Fruit fly (Drosophila melanogaster) whole organism, embryonic: ENCODE results near the gene CG43678.

Source experiments
- Bgb ChIP-seq: fragments of 200-800 bp; sonication (Bioruptor generic); IDR thresholded peaks from 2 replicates; pipeline ENCODE4 v1.3.6; 2022; ENCODE audit warnings: missing biosample characterization, missing genetic modification characterization; ENCODE audit not compliant: partially characterized antibody
- CG10274 ChIP-seq: fragments of 200-800 bp; sonication (Bioruptor generic); optimal IDR thresholded peaks from 3 replicates; lab custom pipeline; 2017; ENCODE audit warnings: missing biosample characterization, mild to moderate bottlenecking, missing genetic modification characterization
- CG10565 ChIP-seq: fragments of 200-800 bp; sonication (Bioruptor generic); optimal IDR thresholded peaks from 3 replicates; lab custom pipeline; 2016; ENCODE audit warnings: missing biosample characterization, mild to moderate bottlenecking, missing genetic modification characterization
- CG12104 ChIP-seq: fragments of 200-800 bp; sonication (Bioruptor generic); optimal IDR thresholded peaks from 3 replicates; lab custom pipeline; 2016; ENCODE audit warnings: missing biosample characterization, missing genetic modification characterization
- CG13424 ChIP-seq: fragments of 200-800 bp; sonication (Bioruptor generic); optimal IDR thresholded peaks from 2 replicates; lab custom pipeline; 2019; ENCODE audit warnings: missing biosample characterization, mild to moderate bottlenecking, missing genetic modification characterization, moderate library complexity
- CG14965 ChIP-seq: fragments of 200-800 bp; sonication (Bioruptor generic); optimal IDR thresholded peaks from 2 replicates; lab custom pipeline; 2016; ENCODE audit warnings: missing biosample characterization, missing genetic modification characterization, borderline replicate concordance
- CG15269 ChIP-seq: fragments of 200-800 bp; sonication (Bioruptor generic); optimal IDR thresholded peaks from 2 replicates; lab custom pipeline; 2018; ENCODE audit warnings: missing biosample characterization, mild to moderate bottlenecking, missing genetic modification characterization, moderate library complexity
- CG15696 ChIP-seq: fragments of 200-800 bp; sonication (Bioruptor generic); optimal IDR thresholded peaks from 2 replicates; lab custom pipeline; 2019; ENCODE audit warnings: missing biosample characterization, mild to moderate bottlenecking, missing genetic modification characterization, moderate library complexity
- CG1603 ChIP-seq: fragments of 200-800 bp; sonication (Bioruptor generic); optimal IDR thresholded peaks from 2 replicates; lab custom pipeline; 2019; ENCODE audit warnings: missing biosample characterization, mild to moderate bottlenecking, missing genetic modification characterization, moderate library complexity
- CG17186 ChIP-seq: fragments of 200-800 bp; sonication (Bioruptor generic); optimal IDR thresholded peaks from 3 replicates; lab custom pipeline; 2017; ENCODE audit warnings: missing biosample characterization, missing genetic modification reagents, missing genetic modification characterization
- CG17568 ChIP-seq: fragments of 200-800 bp; sonication (Bioruptor generic); optimal IDR thresholded peaks from 2 replicates; lab custom pipeline; 2018; ENCODE audit warnings: missing biosample characterization, mild to moderate bottlenecking, missing genetic modification characterization, moderate library complexity
- CG18262 ChIP-seq: fragments of 200-800 bp; optimal IDR thresholded peaks from 3 replicates; lab custom pipeline; 2019; ENCODE audit warnings: missing biosample characterization, mild to moderate bottlenecking, missing genetic modification characterization, moderate library complexity
- CG2889 ChIP-seq: fragments of 200-800 bp; sonication (Bioruptor generic); IDR thresholded peaks from 3 replicates; pipeline ENCODE4 v1.3.6; 2022; ENCODE audit warnings: missing biosample characterization, missing genetic modification characterization
- CG3065 ChIP-seq: fragments of 200-800 bp; sonication (Bioruptor generic); optimal IDR thresholded peaks from 2 replicates; lab custom pipeline; 2016; ENCODE audit warnings: missing biosample characterization, missing genetic modification characterization
- CG3281 ChIP-seq: fragments of 200-800 bp; sonication (Bioruptor generic); optimal IDR thresholded peaks from 3 replicates; lab custom pipeline; 2017; ENCODE audit warnings: missing biosample characterization, mild to moderate bottlenecking, missing genetic modification characterization
- CG3407 ChIP-seq: fragments of 200-800 bp; sonication (Bioruptor generic); optimal IDR thresholded peaks from 2 replicates; lab custom pipeline; 2018; ENCODE audit warnings: missing biosample characterization, mild to moderate bottlenecking, missing genetic modification characterization
- CG6813 ChIP-seq: fragments of 200-800 bp; sonication (Bioruptor generic); optimal IDR thresholded peaks from 2 replicates; lab custom pipeline; 2017; ENCODE audit warnings: missing biosample characterization, missing genetic modification characterization, mild to moderate bottlenecking, moderate library complexity, missing genetic modification reagents
- CG6854 ChIP-seq: fragments of 200-800 bp; sonication (Bioruptor generic); optimal IDR thresholded peaks from 3 replicates; lab custom pipeline; 2017; ENCODE audit warnings: missing biosample characterization, mild to moderate bottlenecking, missing genetic modification characterization
- CG7745 ChIP-seq: fragments of 200-800 bp; sonication (Bioruptor generic); optimal IDR thresholded peaks from 2 replicates; lab custom pipeline; 2018; ENCODE audit warnings: missing biosample characterization, mild to moderate bottlenecking, missing genetic modification characterization, moderate library complexity
- CG7786 ChIP-seq: fragments of 200-800 bp; sonication (Bioruptor generic); optimal IDR thresholded peaks from 2 replicates; lab custom pipeline; 2016; ENCODE audit warnings: missing biosample characterization, missing genetic modification characterization
- CG8388 ChIP-seq: fragments of 200-800 bp; sonication (Bioruptor generic); optimal IDR thresholded peaks from 2 replicates; lab custom pipeline; 2019; ENCODE audit warnings: missing biosample characterization, mild to moderate bottlenecking, missing genetic modification characterization, moderate library complexity
- CHES-1-like ChIP-seq: fragments of 200-800 bp; sonication (Bioruptor generic); optimal IDR thresholded peaks from 2 replicates; lab custom pipeline; 2016; ENCODE audit warnings: missing biosample characterization, missing genetic modification characterization
- Dip3 ChIP-seq: fragments of 200-800 bp; sonication (Bioruptor generic); optimal IDR thresholded peaks from 3 replicates; lab custom pipeline; 2016; ENCODE audit warnings: missing biosample characterization, missing genetic modification characterization
- Doc3 ChIP-seq: fragments of 200-800 bp; sonication (Bioruptor generic); IDR thresholded peaks from 3 replicates; pipeline ENCODE4 v1.3.6; 2022; ENCODE audit warnings: missing biosample characterization, missing genetic modification characterization; ENCODE audit not compliant: partially characterized antibody
- Drgx ChIP-seq: fragments of 200-800 bp; sonication (Bioruptor generic); IDR thresholded peaks from 2 replicates; pipeline ENCODE4 v1.3.6; 2022; ENCODE audit warnings: missing biosample characterization, missing genetic modification characterization
- Fer1 ChIP-seq: fragments of 200-800 bp; sonication (Bioruptor generic); optimal IDR thresholded peaks from 2 replicates; lab custom pipeline; 2017; ENCODE audit warnings: missing biosample characterization, mild to moderate bottlenecking, missing genetic modification characterization
- MESR4 ChIP-seq: fragments of 200-800 bp; sonication (Bioruptor generic); optimal IDR thresholded peaks from 2 replicates; lab custom pipeline; 2018; ENCODE audit warnings: missing biosample characterization, mild to moderate bottlenecking, missing genetic modification characterization, moderate library complexity
- Mrtf ChIP-seq: fragments of 200-800 bp; sonication (Bioruptor generic); IDR thresholded peaks from 3 replicates; pipeline ENCODE4 v1.3.6; 2022; ENCODE audit warnings: missing biosample characterization, missing genetic modification characterization
- NC2β ChIP-seq: fragments of 200-800 bp; sonication (Bioruptor generic); optimal IDR thresholded peaks from 2 replicates; lab custom pipeline; 2016; ENCODE audit warnings: missing biosample characterization, missing genetic modification characterization
- Side ChIP-seq: fragments of 200-800 bp; sonication (Bioruptor generic); optimal IDR thresholded peaks from 2 replicates; lab custom pipeline; 2016; ENCODE audit warnings: missing biosample characterization, missing genetic modification characterization
- Sox102F ChIP-seq: fragments of 200-800 bp; sonication (Bioruptor generic); optimal IDR thresholded peaks from 2 replicates; lab custom pipeline; 2018; ENCODE audit warnings: missing biosample characterization, mild to moderate bottlenecking, missing genetic modification characterization, moderate library complexity
- Sry-β ChIP-seq: fragments of 200-800 bp; sonication (Bioruptor generic); optimal IDR thresholded peaks from 2 replicates; lab custom pipeline; 2018; ENCODE audit warnings: missing biosample characterization, mild to moderate bottlenecking, missing genetic modification characterization, moderate library complexity
- Xbp1 ChIP-seq: fragments of 200-800 bp; sonication (Bioruptor generic); optimal IDR thresholded peaks from 3 replicates; lab custom pipeline; 2016; ENCODE audit warnings: missing biosample characterization, mild to moderate bottlenecking, missing genetic modification characterization
- cas ChIP-seq: fragments of 200-800 bp; sonication (Bioruptor generic); IDR thresholded peaks from 2 replicates; pipeline ENCODE4 v1.3.6; 2022; ENCODE audit warnings: missing biosample characterization, missing genetic modification characterization
- cato ChIP-seq: fragments of 200-800 bp; sonication (Bioruptor generic); optimal IDR thresholded peaks from 2 replicates; lab custom pipeline; 2016; ENCODE audit warnings: missing biosample characterization, missing genetic modification characterization, borderline replicate concordance
- exex ChIP-seq: fragments of 200-800 bp; sonication (Bioruptor generic); optimal IDR thresholded peaks from 4 replicates; lab custom pipeline; 2018; ENCODE audit warnings: missing biosample characterization, mild to moderate bottlenecking, missing genetic modification characterization, moderate library complexity
- ftz-f1 ChIP-seq: fragments of 200-800 bp; sonication (Bioruptor generic); optimal IDR thresholded peaks from 2 replicates; lab custom pipeline; 2016; ENCODE audit warnings: missing biosample characterization, missing genetic modification characterization
- ind ChIP-seq: fragments of 200-800 bp; sonication (Bioruptor generic); optimal IDR thresholded peaks from 3 replicates; lab custom pipeline; 2016; ENCODE audit warnings: missing biosample characterization, missing genetic modification characterization
- inv ChIP-seq: fragments of 200-800 bp; sonication (Bioruptor generic); IDR thresholded peaks from 2 replicates; pipeline ENCODE4 v1.3.6; 2022; ENCODE audit warnings: missing biosample characterization, missing genetic modification characterization; ENCODE audit not compliant: partially characterized antibody
- jing ChIP-seq: fragments of 200-800 bp; sonication (Bioruptor generic); optimal IDR thresholded peaks from 2 replicates; lab custom pipeline; 2018; ENCODE audit warnings: missing biosample characterization, mild to moderate bottlenecking, missing genetic modification characterization
- lmd ChIP-seq: fragments of 200-800 bp; sonication (Bioruptor generic); IDR thresholded peaks from 2 replicates; pipeline ENCODE4 v1.3.6; 2022; ENCODE audit warnings: missing biosample characterization, missing genetic modification characterization
- odd ChIP-seq: fragments of 200-800 bp; sonication (Bioruptor generic); optimal IDR thresholded peaks from 2 replicates; lab custom pipeline; 2017; ENCODE audit warnings: missing biosample characterization, mild to moderate bottlenecking, missing genetic modification characterization
- otp ChIP-seq: fragments of 200-800 bp; sonication (Bioruptor generic); IDR thresholded peaks from 3 replicates; pipeline ENCODE4, ENCODE4 v1.3.6; 2022; ENCODE audit warnings: missing biosample characterization, missing genetic modification characterization
- phol ChIP-seq: fragments of 200-800 bp; sonication (Bioruptor generic); optimal IDR thresholded peaks from 3 replicates; lab custom pipeline; 2018; ENCODE audit warnings: missing biosample characterization, mild to moderate bottlenecking, missing genetic modification characterization, moderate library complexity
- repo ChIP-seq: fragments of 200-800 bp; sonication (Bioruptor generic); optimal IDR thresholded peaks from 2 replicates; lab custom pipeline; 2016; ENCODE audit warnings: missing biosample characterization, missing genetic modification characterization
- scrt ChIP-seq: fragments of 200-800 bp; sonication (Bioruptor generic); optimal IDR thresholded peaks from 2 replicates; lab custom pipeline; 2018; ENCODE audit warnings: missing biosample characterization, mild to moderate bottlenecking, missing genetic modification characterization, moderate library complexity
- sens-2 ChIP-seq: fragments of 200-800 bp; sonication (Bioruptor generic); IDR thresholded peaks from 2 replicates; pipeline ENCODE4 v1.3.6; 2022; ENCODE audit warnings: missing biosample characterization, missing genetic modification characterization
- sim ChIP-seq: fragments of 200-800 bp; sonication (Bioruptor generic); IDR thresholded peaks from 2 replicates; pipeline ENCODE4 v1.3.6; 2022; ENCODE audit warnings: missing biosample characterization, missing genetic modification characterization
- usp ChIP-seq: fragments of >200 bp; optimal IDR thresholded peaks from 2 replicates; lab custom pipeline; 2017; ENCODE audit warnings: missing biosample characterization, missing genetic modification characterization
- zf30C ChIP-seq: fragments of 200-800 bp; sonication (Bioruptor generic); optimal IDR thresholded peaks from 3 replicates; lab custom pipeline; 2018; ENCODE audit warnings: missing biosample characterization, mild to moderate bottlenecking, missing genetic modification characterization

The CG43678 gene

DNA sequence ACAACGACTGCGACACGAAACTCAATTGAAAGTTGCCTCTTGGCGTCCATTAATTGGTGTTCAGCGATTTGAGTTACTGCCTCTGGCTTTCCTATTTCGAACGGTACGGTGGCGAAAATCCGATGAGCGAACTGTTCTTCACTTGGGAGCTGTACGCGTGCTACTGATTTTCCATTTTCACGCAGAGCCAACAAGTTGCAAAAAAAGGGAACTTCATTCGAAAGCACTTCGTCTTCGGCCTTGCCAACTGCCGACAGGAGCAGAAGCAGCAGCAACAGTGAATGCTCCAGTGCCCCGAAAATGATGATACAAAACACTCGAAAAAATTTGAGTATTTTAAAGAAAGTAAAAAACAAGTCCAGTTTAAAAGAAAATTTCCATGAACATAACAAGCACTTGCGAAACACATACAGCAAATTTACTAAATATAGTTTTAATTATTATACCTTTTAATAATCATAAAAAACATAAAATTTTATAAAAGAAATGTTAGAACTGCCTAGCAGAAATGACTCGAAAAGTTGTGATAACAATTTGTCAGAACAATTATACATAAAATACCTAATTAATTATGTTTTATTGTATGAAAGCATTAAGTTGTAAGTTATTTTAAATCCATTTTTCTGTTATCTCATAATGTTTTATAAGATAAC lies 15.1 kb downstream of the CG43678 start (continued):
- TF ChIP-seq CG6854 (GFP tag; lab: Kevin White, UChicago) (peak; percentile 45), CG3281 (GFP tag; lab: Kevin White, UChicago) (peak; percentile 63), Drgx (no peak), CG13424 (tag; lab: Kevin White, UChicago) (peak; percentile 55), CG1603 (tag; lab: Kevin White, UChicago) (no peak), CG15696 (no peak), Sox102F (peak; percentile 38), CHES-1-like (GFP tag; lab: Kevin White, UChicago) (no peak), CG10274 (no peak), ftz-f1 (GFP tag; lab: Kevin White, UChicago) (no peak), CG2889 (no peak), CG12104 (GFP tag; lab: Kevin White, UChicago) (peak; percentile 21), Mrtf (GFP tag; lab: Robert Waterston, UW) (no peak), scrt (GFP tag; lab: Kevin White, UChicago) (peak; percentile 84), CG3065 (GFP tag; lab: Kevin White, UChicago) (no peak), exex (peak; percentile 3), otp (GFP tag; lab: Robert Waterston, UW) (no peak), jing (GFP tag; lab: Kevin White, UChicago) (no peak), Bgb (GFP tag; lab: Robert Waterston, UW) (no peak), sens-2 (GFP tag; lab: Robert Waterston, UW) (no peak), repo (no peak), CG3407 (GFP tag; lab: Kevin White, UChicago) (no peak), CG17568 (no peak), Fer1 (GFP tag; lab: Kevin White, UChicago) (peak; percentile 67), phol (tag; lab: Kevin White, UChicago) (peak; percentile 40), CG6813 (GFP tag; lab: Kevin White, UChicago) (no peak), zf30C (GFP tag; lab: Kevin White, UChicago) (peak; percentile 46), inv (GFP tag; lab: Robert Waterston, UW) (no peak), Xbp1 (GFP tag; lab: Kevin White, UChicago) (peak; percentile 7), CG15269 (peak; percentile 49), cas (GFP tag; lab: Robert Waterston, UW) (no peak), CG14965 (no peak), Side (GFP tag; lab: Kevin White, UChicago) (no peak), CG8388 (GFP tag; lab: Kevin White, UChicago) (peak; percentile 10), sim (no peak), usp (no peak), CG17186 (GFP tag; lab: Kevin White, UChicago) (no peak), CG18262 (peak; percentile 55), CG10565 (GFP tag; lab: Kevin White, UChicago) (no peak), ind (peak; percentile 68), odd (GFP tag; lab: Kevin White, UChicago) (no peak), MESR4 (GFP tag; lab: Kevin White, UChicago) (no peak), Dip3 (GFP tag; lab: Kevin White, UChicago) (no peak), NC2β (GFP tag; lab: Kevin White, UChicago) (no peak), lmd (no peak), Sry-β (GFP tag; lab: Kevin White, UChicago) (no peak), CG7786 (GFP tag; lab: Kevin White, UChicago) (no peak), cato (GFP tag; lab: Kevin White, UChicago) (no peak), CG7745 (tag; lab: Kevin White, UChicago) (no peak), Doc3 (no peak)
